Worm (Caenorhabditis elegans): ENCODE results near the gene ZK896.5.

ce11 chrIV:12869383-12869782, 10.1 kb downstream of the ZK896.5 start:
- TF ChIP-seq F49E8.2 (tag; optimal IDR thresholded peaks at IDR 0.05; ENCODE audit: borderline replicate concordance), result no peak
- no peak for TF ChIP-seq nhr-76 (tag; optimal IDR thresholded peaks at IDR 0.05)
